Fruit fly (Drosophila melanogaster) whole organism, pupa: ENCODE data around the gene CG3513.

Source experiments
- CG8301 ChIP-seq: fragments of 200-800 bp; sonication (Bioruptor generic); optimal IDR thresholded peaks from 2 replicates; lab custom pipeline; 2018; ENCODE audit warnings: missing biosample characterization, mild to moderate bottlenecking, missing genetic modification characterization
- D1 ChIP-seq: fragments of 200-800 bp; sonication (Bioruptor generic); optimal IDR thresholded peaks from 2 replicates; lab custom pipeline; 2018; ENCODE audit warnings: missing biosample characterization, mild to moderate bottlenecking, missing genetic modification characterization, moderate library complexity
- Ets98B ChIP-seq: fragments of 200-800 bp; sonication (Bioruptor generic); IDR thresholded peaks from 2 replicates; pipeline ENCODE4 v1.3.6; 2022; ENCODE audit warnings: missing biosample characterization, missing genetic modification characterization

DNA sequence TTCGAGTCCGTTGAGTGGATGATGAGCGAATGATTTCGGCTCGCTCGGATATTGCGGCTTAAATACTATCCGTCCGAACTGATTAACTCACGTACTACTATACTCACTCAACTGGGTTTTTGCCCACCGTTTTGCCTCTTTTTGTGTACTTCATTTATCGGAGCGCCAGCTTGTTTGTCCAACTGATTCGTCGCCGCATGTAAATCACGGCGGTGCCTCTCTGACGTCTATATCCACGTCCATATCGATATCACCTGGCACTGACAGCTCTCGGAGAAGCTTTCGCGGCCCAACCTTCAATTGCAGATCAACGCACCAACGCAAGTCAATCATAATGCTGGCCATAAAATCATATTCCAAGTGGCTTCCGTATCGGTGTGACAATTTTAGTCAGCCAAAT, 4.8 kb upstream of the CG3513 start, which contains the start of gene CG3604:
- TF ChIP-seq D1 (tag; lab: Kevin White, UChicago) (no peak), CG8301 (tag; lab: Kevin White, UChicago) (no peak), Ets98B (GFP tag; lab: Robert Waterston, UW) (no peak)
